Worm (Caenorhabditis elegans): ENCODE measurements around the gene M163.7.
A peak's percentile ranks its signal among the peaks of the same experiment; 100 is the strongest.

The M163.7 gene

DNA sequence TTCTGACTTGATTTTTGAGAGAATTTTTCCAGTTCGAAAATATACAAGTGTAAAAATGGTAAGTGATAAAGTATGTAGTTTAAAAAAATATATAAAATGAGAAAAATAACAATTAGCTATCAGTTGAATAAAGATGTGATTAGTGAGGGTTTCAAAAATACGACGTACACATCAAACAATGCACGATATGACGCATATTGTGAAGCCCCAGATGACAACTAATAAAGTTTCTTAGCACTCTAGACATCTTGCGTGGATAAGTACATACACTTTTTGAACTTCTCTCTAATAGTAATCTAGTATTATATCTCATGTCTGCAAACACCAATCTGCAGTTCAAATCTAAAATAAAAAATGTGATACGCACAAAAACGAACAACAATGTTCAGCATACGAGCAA is 34.2 kb upstream of the M163.7 start:
- peak; percentile 55 for TF ChIP-seq aha-1 (tag)
- no peak for TF ChIP-seq F10B5.3 (tag; optimal IDR thresholded peaks at IDR 0.05)

DNA sequence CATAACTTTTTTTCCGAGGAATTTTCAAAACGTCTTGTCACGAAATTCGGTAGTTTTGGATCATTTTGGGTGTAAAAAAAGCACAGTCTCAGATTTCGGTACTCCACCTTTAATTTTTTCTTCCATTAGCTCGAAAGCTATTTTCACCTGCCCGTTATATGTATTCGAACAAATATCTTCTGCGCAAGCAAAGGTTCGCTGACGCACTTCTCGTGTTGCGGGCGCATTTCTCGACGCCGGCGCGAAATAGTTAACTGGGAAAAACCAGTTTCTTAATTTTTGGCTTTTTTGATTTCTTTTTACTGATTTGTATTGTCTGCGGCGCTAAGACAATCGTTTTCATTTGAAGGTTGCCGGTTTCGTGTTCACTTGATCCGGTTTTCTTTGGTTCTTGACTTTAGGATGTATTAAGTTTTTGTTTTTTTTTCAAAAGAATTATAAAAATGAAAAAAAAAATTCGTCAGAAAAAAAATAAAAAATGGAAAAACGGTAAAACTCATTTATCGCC is 28.9 kb upstream of the M163.7 start:
- TF ChIP-seq aha-1 (tag) (peak; percentile 68), madf-9 (GFP tag; conservative IDR thresholded peaks at IDR 0.05) (no peak)

DNA sequence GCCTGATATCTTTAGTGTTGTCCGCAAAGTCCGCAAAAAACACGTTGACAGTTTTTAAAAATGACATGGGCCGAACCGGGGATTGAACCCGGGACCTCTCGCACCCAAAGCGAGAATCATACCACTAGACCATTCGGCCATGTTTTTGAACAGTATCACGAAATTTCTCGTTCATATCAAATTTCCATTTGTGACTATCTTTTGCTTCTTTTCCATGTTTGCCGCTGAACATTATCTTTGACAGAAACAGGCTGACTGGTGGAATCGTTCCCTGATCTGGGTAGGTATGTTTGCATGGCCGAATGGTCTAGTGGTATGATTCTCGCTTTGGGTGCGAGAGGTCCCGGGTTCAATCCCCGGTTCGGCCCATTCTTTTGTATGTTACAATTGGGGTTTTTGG is 26.8 kb upstream of the M163.7 start:
- TF ChIP-seq F26F4.8 (GFP tag; conservative IDR thresholded peaks at IDR 0.05) (0 out of 2 replicates have a peak, but pooled peaks have one; percentile 57), nhr-102 (tag; optimal IDR thresholded peaks at IDR 0.05) (peak; percentile 71), ctbp-1 (GFP tag; IDR thresholded peaks at IDR 0.05) (0 out of 2 replicates have a peak, but pooled peaks have one; percentile 46), tra-1 (GFP tag; IDR thresholded peaks at IDR 0.05) (peak; percentile 21; the same call in 1 of the 2 replicates), zfp-3 (GFP tag; conservative IDR thresholded peaks at IDR 0.05) (peak; percentile 49; the same call in 1 of the 2 replicates), dmd-9 (GFP tag; IDR thresholded peaks at IDR 0.05) (peak; percentile 62; the same call in 1 of the 2 replicates), hlh-30 (tag; optimal IDR thresholded peaks at IDR 0.05; ENCODE audit: insufficient read depth) (peak; percentile 37), daf-16 (GFP tag; optimal IDR thresholded peaks at IDR 0.05) (peak in 1 of 2 experiments; percentile 79), daf-16 (tag; optimal IDR thresholded peaks at IDR 0.05) (peak; percentile 66), mdt-29 (GFP tag; IDR thresholded peaks at IDR 0.05) (0 out of 2 replicates have a peak, but pooled peaks have one; percentile 71), D1046.2 (GFP tag; IDR thresholded peaks at IDR 0.05) (peak; percentile 75; the same call in 1 of the 2 replicates), zfp-2 (tag; optimal IDR thresholded peaks at IDR 0.05) (peak; percentile 43), duxl-1 (tag; optimal IDR thresholded peaks at IDR 0.05; ENCODE audit: poor library complexity) (peak; percentile 53), T20F7.1 (GFP tag; optimal IDR thresholded peaks at IDR 0.05) (peak; percentile 9), nhr-41 (GFP tag; IDR thresholded peaks at IDR 0.05) (peak; percentile 65; the same call in 1 of the 2 replicates), lim-7 (GFP tag; IDR thresholded peaks at IDR 0.05) (peak; percentile 58), ceh-20 (GFP tag; IDR thresholded peaks at IDR 0.05) (peak; percentile 18; the same call in 1 of the 2 replicates), nhr-25 (tag; optimal IDR thresholded peaks at IDR 0.05; ENCODE audit: borderline replicate concordance, insufficient read depth) (peak; percentile 2), zip-2 (tag; optimal IDR thresholded peaks at IDR 0.05) (peak; percentile 48), gei-8 (GFP tag; optimal IDR thresholded peaks at IDR 0.05) (peak; percentile 45), snpc-1.2 (GFP tag; IDR thresholded peaks at IDR 0.05) (peak; percentile 60), dmd-6 (GFP tag; IDR thresholded peaks at IDR 0.05) (peak; percentile 43), aha-1 (tag) (peak; percentile 84), lin-13 (GFP tag; optimal IDR thresholded peaks at IDR 0.05) (peak; percentile 48), nhr-28 (tag; optimal IDR thresholded peaks at IDR 0.05) (peak; percentile 40), php-3 (GFP tag; IDR thresholded peaks at IDR 0.05) (peak; percentile 59; the same call in 1 of the 2 replicates), nhr-42 (GFP tag; IDR thresholded peaks at IDR 0.05) (0 out of 2 replicates have a peak, but pooled peaks have one; percentile 36), hmg-1.1 (GFP tag; IDR thresholded peaks at IDR 0.05) (peak; percentile 65), saeg-2 (GFP tag; IDR thresholded peaks at IDR 0.05) (0 out of 2 replicates have a peak, but pooled peaks have one; percentile 49), mxl-3 (GFP tag; optimal IDR thresholded peaks at IDR 0.05) (peak; percentile 44), rbr-2 (tag; optimal IDR thresholded peaks at IDR 0.05) (peak; percentile 7), nhr-48 (tag; optimal IDR thresholded peaks at IDR 0.05) (peak; percentile 71), spr-1 (tag; optimal IDR thresholded peaks at IDR 0.05) (peak; percentile 51)

DNA sequence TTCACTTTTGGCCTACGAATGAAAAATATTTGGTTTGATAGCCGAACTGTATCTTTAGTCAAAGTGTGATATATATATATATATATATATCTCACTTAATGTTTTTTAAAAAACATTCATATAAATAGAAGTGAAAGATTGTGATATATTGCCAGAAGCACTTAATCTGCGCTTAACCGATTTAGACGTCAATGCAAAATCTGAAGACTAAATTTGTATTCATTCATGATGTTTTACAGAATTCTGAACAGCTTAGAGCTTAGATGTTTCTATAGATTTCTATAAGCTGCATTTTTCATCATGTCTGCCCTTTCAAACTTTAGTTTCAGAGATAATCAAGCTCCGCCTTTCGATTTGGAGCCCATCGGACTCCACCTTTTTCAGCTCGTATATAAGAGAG is 22.3 kb upstream of the M163.7 start, which contains the start of gene F23D12.3:
Gene F23D12.3, plus strand, starts transcription at position 301 of the 400 bp plus-strand sequence.
- TF ChIP-seq nhr-77 (tag; optimal IDR thresholded peaks at IDR 0.05) = no peak
- no peak for TF ChIP-seq nhr-42 (GFP tag; IDR thresholded peaks at IDR 0.05)
- TF ChIP-seq snpc-1.2 (GFP tag; IDR thresholded peaks at IDR 0.05) = no peak
- TF ChIP-seq aha-1 (tag) = no peak

Data from whole organism, L4 larva.